Worm (Caenorhabditis elegans) whole organism, late embryonic: Measurements from ENCODE around the gene Y49F6B.20.
A peak's percentile ranks its signal among the peaks of the same experiment; 100 is the strongest.

Experiments used
- F13H6.1 ChIP-seq: sonication (generic microtip); optimal IDR thresholded peaks from 2 replicates; lab custom pipeline; 2016; ENCODE audit warnings: missing genetic modification characterization, missing compliant biosample characterization
- K02D7.2 ChIP-seq: sonication (generic microtip); optimal IDR thresholded peaks from 2 replicates; lab custom pipeline; 2017; ENCODE audit warnings: mild to moderate bottlenecking, missing genetic modification characterization, missing compliant biosample characterization
- K09A11.1 ChIP-seq: sonication (generic microtip); optimal IDR thresholded peaks from 2 replicates; lab custom pipeline; 2017; ENCODE audit warnings: antibody characterized with exemption, mild to moderate bottlenecking, missing genetic modification characterization, missing compliant biosample characterization; ENCODE audit not compliant: insufficient read depth
- Y22D7AL.16 ChIP-seq: sonication (generic microtip); optimal IDR thresholded peaks from 2 replicates; lab custom pipeline; 2016; ENCODE audit warnings: missing genetic modification characterization, missing compliant biosample characterization
- ahr-1 ChIP-seq: sonication (generic microtip); optimal IDR thresholded peaks from 2 replicates; lab custom pipeline; 2016; ENCODE audit warnings: missing genetic modification characterization, missing compliant biosample characterization
- ceh-19 ChIP-seq: fragments of 200-800 bp; sonication (Bioruptor generic); optimal IDR thresholded peaks from 2 replicates; lab custom pipeline; 2018; ENCODE audit warnings: mild to moderate bottlenecking, missing genetic modification characterization, missing compliant biosample characterization
- ceh-24 ChIP-seq: sonication (generic microtip); optimal IDR thresholded peaks from 2 replicates; lab custom pipeline; 2016; ENCODE audit warnings: mild to moderate bottlenecking, missing genetic modification characterization, missing compliant biosample characterization
- ceh-31 ChIP-seq: sonication (generic microtip); optimal IDR thresholded peaks from 2 replicates; lab custom pipeline; 2016; ENCODE audit warnings: missing genetic modification characterization, missing compliant biosample characterization
- ceh-34 ChIP-seq: sonication (generic microtip); optimal IDR thresholded peaks from 2 replicates; lab custom pipeline; 2016; ENCODE audit warnings: mild to moderate bottlenecking, missing genetic modification characterization, missing compliant biosample characterization
- ceh-45 ChIP-seq: fragments of 200-800 bp; sonication (Bioruptor generic); IDR thresholded peaks from 2 replicates; pipeline ENCODE4 v1.3.6; 2022; ENCODE audit warnings: missing genetic modification reagents, missing genetic modification characterization, missing compliant biosample characterization
- ceh-9 ChIP-seq: sonication (generic microtip); optimal IDR thresholded peaks from 2 replicates; lab custom pipeline; 2016; ENCODE audit warnings: mild to moderate bottlenecking, missing genetic modification characterization, inconsistent platforms, missing compliant biosample characterization
- che-1 ChIP-seq: sonication (generic microtip); optimal IDR thresholded peaks from 2 replicates; lab custom pipeline; 2016; ENCODE audit warnings: mild to moderate bottlenecking, missing genetic modification characterization, missing compliant biosample characterization
- dve-1 ChIP-seq: sonication (generic microtip); optimal IDR thresholded peaks from 2 replicates; lab custom pipeline; 2017; ENCODE audit warnings: antibody characterized with exemption, mild to moderate bottlenecking, missing genetic modification characterization, missing compliant biosample characterization
- elt-2 ChIP-seq: sonication (generic microtip); optimal IDR thresholded peaks from 2 replicates; lab custom pipeline; 2016; ENCODE audit warnings: missing genetic modification reagents, missing genetic modification characterization, missing compliant biosample characterization
- gmeb-2 ChIP-seq: sonication (generic microtip); optimal IDR thresholded peaks from 2 replicates; lab custom pipeline; 2016; ENCODE audit warnings: missing genetic modification characterization, inconsistent platforms, missing compliant biosample characterization
- hlh-13 ChIP-seq: fragments of 200-800 bp; sonication (Bioruptor generic); optimal IDR thresholded peaks from 2 replicates; lab custom pipeline; 2018; ENCODE audit warnings: mild to moderate bottlenecking, missing genetic modification characterization, missing compliant biosample characterization
- hlh-6 ChIP-seq: sonication (generic microtip); optimal IDR thresholded peaks from 2 replicates; lab custom pipeline; 2016; ENCODE audit warnings: missing genotype, missing genetic modification characterization, missing compliant biosample characterization
- madf-2 ChIP-seq: sonication (generic microtip); optimal IDR thresholded peaks from 2 replicates; lab custom pipeline; 2017; ENCODE audit warnings: missing genetic modification characterization, missing compliant biosample characterization
- nfya-1 ChIP-seq: sonication (generic microtip); optimal IDR thresholded peaks from 2 replicates; lab custom pipeline; 2017; ENCODE audit warnings: missing genetic modification characterization, mild to moderate bottlenecking, missing compliant biosample characterization, antibody characterized with exemption, moderate library complexity
- nhr-11 ChIP-seq: fragments of 150-350 bp; optimal IDR thresholded peaks from 2 replicates; lab custom pipeline; 2014; ENCODE audit warnings: missing biosample characterization, missing genetic modification characterization
- pat-9 ChIP-seq: fragments of 200-800 bp; sonication (Bioruptor generic); optimal IDR thresholded peaks from 2 replicates; lab custom pipeline; 2018; ENCODE audit warnings: mild to moderate bottlenecking, missing genetic modification characterization, moderate library complexity, missing compliant biosample characterization
- pax-1 ChIP-seq: fragments of 150-350 bp; optimal IDR thresholded peaks from 2 replicates; lab custom pipeline; 2014; ENCODE audit warnings: missing biosample characterization, missing genetic modification characterization
- pha-2 ChIP-seq: sonication (generic microtip); optimal IDR thresholded peaks from 2 replicates; lab custom pipeline; 2017; ENCODE audit warnings: mild to moderate bottlenecking, missing genetic modification characterization, missing compliant biosample characterization
- pqm-1 ChIP-seq: sonication (generic microtip); optimal IDR thresholded peaks from 2 replicates; lab custom pipeline; 2016; ENCODE audit warnings: missing genetic modification characterization, missing compliant biosample characterization
- rnt-1 ChIP-seq: sonication (generic microtip); optimal IDR thresholded peaks from 2 replicates; lab custom pipeline; 2016; ENCODE audit warnings: missing genetic modification characterization, missing compliant biosample characterization
- sox-4 ChIP-seq: sonication (generic microtip); optimal IDR thresholded peaks from 2 replicates; lab custom pipeline; 2017; ENCODE audit warnings: mild to moderate bottlenecking, missing genetic modification characterization, inconsistent platforms, missing compliant biosample characterization
- syd-9 ChIP-seq: sonication (generic microtip); optimal IDR thresholded peaks from 2 replicates; lab custom pipeline; 2016; ENCODE audit warnings: mild to moderate bottlenecking, missing genetic modification characterization, moderate library complexity, missing compliant biosample characterization
- tbx-7 ChIP-seq: sonication (generic microtip); optimal IDR thresholded peaks from 2 replicates; lab custom pipeline; 2016; ENCODE audit warnings: missing genotype, missing genetic modification characterization, missing compliant biosample characterization
- ttx-3 ChIP-seq: sonication (generic microtip); optimal IDR thresholded peaks from 2 replicates; lab custom pipeline; 2016; ENCODE audit warnings: missing genetic modification reagents, missing genetic modification characterization, missing compliant biosample characterization
- unc-55 ChIP-seq: sonication (generic microtip); optimal IDR thresholded peaks from 2 replicates; lab custom pipeline; 2017; ENCODE audit warnings: missing biosample characterization, missing genetic modification reagents, missing genetic modification characterization
- zip-5 ChIP-seq: sonication (generic microtip); optimal IDR thresholded peaks from 2 replicates; lab custom pipeline; 2016; ENCODE audit warnings: missing genetic modification characterization, missing compliant biosample characterization

Y49F6B.20 gene

ce11 chrII:3461586-3461985 lies 8.9 kb downstream of the Y49F6B.20 start, which contains the start of gene C16C8.8:
C16C8.8 (minus strand) TSS chrII:3461686.
- no peak for TF ChIP-seq ceh-24 (tag; lab: Kevin White, UChicago)
- TF ChIP-seq ceh-19: no peak
- TF ChIP-seq ceh-9 (tag; lab: Kevin White, UChicago): no peak

- TF ChIP-seq hlh-6 (tag; lab: Kevin White, UChicago): no peak
- no peak for TF ChIP-seq dve-1 (tag; lab: Kevin White, UChicago)
- no peak for TF ChIP-seq nhr-11
- TF ChIP-seq syd-9 (tag; lab: Kevin White, UChicago): no peak
- no peak for TF ChIP-seq ceh-24 (tag; lab: Kevin White, UChicago)
- no peak for TF ChIP-seq K02D7.2 (tag; lab: Kevin White, UChicago)
- TF ChIP-seq Y22D7AL.16 (tag; lab: Kevin White, UChicago): no peak
- no peak for TF ChIP-seq pha-2
- no peak for TF ChIP-seq F13H6.1 (tag; lab: Kevin White, UChicago)
- TF ChIP-seq pax-1 (tag; lab: Kevin White, UChicago): no peak
- TF ChIP-seq ceh-31: no peak
- TF ChIP-seq pqm-1 (tag; lab: Kevin White, UChicago): no peak
- TF ChIP-seq pat-9 (tag; lab: Kevin White, UChicago): no peak
- no peak for TF ChIP-seq hlh-13 (GFP tag; lab: Kevin White, UChicago)
- TF ChIP-seq madf-2: no peak
- no peak for TF ChIP-seq sox-4 (tag; lab: Kevin White, UChicago)
- TF ChIP-seq elt-2 (tag; lab: Kevin White, UChicago): no peak
- TF ChIP-seq ttx-3 (tag; lab: Kevin White, UChicago): no peak
- TF ChIP-seq ceh-34 (tag; lab: Kevin White, UChicago): no peak
Measured at ce11 chrII:3460048-3460447, 10.4 kb downstream of the Y49F6B.20 start, which contains the start of gene C16C8.7. C16C8.7 (minus strand) TSS chrII:3460148.

- no peak for TF ChIP-seq gmeb-2 (tag; lab: Kevin White, UChicago)
- TF ChIP-seq che-1 (tag; lab: Kevin White, UChicago): no peak
- TF ChIP-seq ceh-31: no peak
- TF ChIP-seq K09A11.1 (tag; lab: Kevin White, UChicago): no peak
- TF ChIP-seq rnt-1 (tag; lab: Kevin White, UChicago): no peak
- TF ChIP-seq dve-1 (tag; lab: Kevin White, UChicago): peak; percentile 79
Measured at ce11 chrII:3459199-3459598, 11.2 kb downstream of the Y49F6B.20 start.

ce11 chrII:3458209-3458608 lies 12.2 kb downstream of the Y49F6B.20 start, which contains the start of the genes C16C8.26 and C16C8.19:
C16C8.26 (minus strand) TSS chrII:3458309.
C16C8.19 (plus strand) TSS chrII:3458487.
- no peak for TF ChIP-seq syd-9 (tag; lab: Kevin White, UChicago)

- no peak for TF ChIP-seq tbx-7
- no peak for TF ChIP-seq gmeb-2 (tag; lab: Kevin White, UChicago)
- TF ChIP-seq unc-55 (GFP tag; lab: Kevin White, UChicago): no peak
- no peak for TF ChIP-seq ahr-1 (tag; lab: Kevin White, UChicago)
Measured at ce11 chrII:3453521-3453920, 16.9 kb downstream of the Y49F6B.20 start, which contains the start of gene C16C8.11. C16C8.11 (plus strand) TSS chrII:3453708.

ce11 chrII:3452421-3452820 lies 18.0 kb downstream of the Y49F6B.20 start, which contains the start of gene C16C8.12:
C16C8.12 (plus strand) TSS chrII:3452721.
- TF ChIP-seq nfya-1: no peak
- no peak for TF ChIP-seq syd-9 (tag; lab: Kevin White, UChicago)
- no peak for TF ChIP-seq zip-5 (tag; lab: Kevin White, UChicago)
- no peak for TF ChIP-seq ceh-24 (tag; lab: Kevin White, UChicago)
- no peak for TF ChIP-seq ceh-45 (GFP tag; lab: Robert Waterston, UW)
